Worm (Caenorhabditis elegans) whole organism, young adult: ENCODE measurements around the gene srd-3.

Experiments used
- B0336.3 ChIP-seq: fragments of 200-800 bp; sonication (Bioruptor generic); IDR thresholded peaks from 2 replicates; pipeline ENCODE4 v1.3.6; 2022; ENCODE audit warnings: missing genetic modification characterization, missing compliant biosample characterization
- F10E7.11 ChIP-seq: sonication (generic microtip); optimal IDR thresholded peaks from 2 replicates; lab custom pipeline; 2017; ENCODE audit warnings: mild to moderate bottlenecking, missing genetic modification characterization, moderate library complexity, missing compliant biosample characterization
- F33H1.4 ChIP-seq: fragments of 200-800 bp; sonication (Bioruptor generic); IDR thresholded peaks from 2 replicates; pipeline ENCODE4 v1.3.6; 2022; ENCODE audit warnings: missing genetic modification reagents, missing genetic modification characterization, missing compliant biosample characterization
- F37B4.10 ChIP-seq: fragments of 200-800 bp; sonication (Bioruptor generic); IDR thresholded peaks from 2 replicates; pipeline ENCODE4 v1.3.6; 2022; ENCODE audit warnings: missing genetic modification characterization, missing compliant biosample characterization
- K12H6.12 ChIP-seq: fragments of 200-800 bp; sonication (Bioruptor generic); optimal IDR thresholded peaks from 2 replicates; lab custom pipeline; 2018; ENCODE audit warnings: mild to moderate bottlenecking, missing genetic modification characterization, missing compliant biosample characterization
- T26A5.8 ChIP-seq: sonication (generic microtip); optimal IDR thresholded peaks from 2 replicates; lab custom pipeline; 2016; ENCODE audit warnings: missing genetic modification characterization, missing compliant biosample characterization
- ama-1 ChIP-seq, 3 experiments: fragments of 150-350 bp in 1 of 3; sonication (generic microtip) in 2 of 3; optimal IDR thresholded peaks; 2 replicates each; lab custom pipeline; 2014 to 2018; ENCODE audit warnings: missing biosample characterization in 2 of 3, missing genetic modification characterization in 2 of 3, missing genetic modification reagents in 2 of 3
- aptf-3 ChIP-seq: fragments of 200-800 bp; sonication (Bioruptor generic); IDR thresholded peaks from 2 replicates; pipeline ENCODE4 v1.3.6; 2022; ENCODE audit warnings: missing genetic modification characterization, missing compliant biosample characterization
- egl-18 ChIP-seq: fragments of 200-800 bp; sonication (Bioruptor generic); IDR thresholded peaks from 2 replicates; pipeline ENCODE4 v1.3.6; 2022; ENCODE audit warnings: missing genetic modification reagents, missing genetic modification characterization, missing compliant biosample characterization
- lag-1 ChIP-seq: fragments of 200-800 bp; sonication (Bioruptor generic); IDR thresholded peaks from 2 replicates; pipeline ENCODE4 v1.3.6; 2022; ENCODE audit warnings: missing genetic modification reagents, missing genetic modification characterization, missing compliant biosample characterization
- lin-40 ChIP-seq: sonication (generic microtip); optimal IDR thresholded peaks from 2 replicates; lab custom pipeline; 2016; ENCODE audit warnings: missing genetic modification characterization, mild to moderate bottlenecking, missing compliant biosample characterization, missing genotype, missing genetic modification reagents
- madf-8 ChIP-seq: fragments of 200-800 bp; sonication (Bioruptor generic); conservative IDR thresholded peaks from 2 replicates; pipeline ENCODE4 v1.3.6; 2022; ENCODE audit warnings: missing genetic modification reagents, missing genetic modification characterization, missing compliant biosample characterization
- sdz-38 ChIP-seq: sonication (generic microtip); optimal IDR thresholded peaks from 2 replicates; lab custom pipeline; 2016; ENCODE audit warnings: missing genotype, missing genetic modification characterization, missing compliant biosample characterization
- ztf-25 ChIP-seq: fragments of 200-800 bp; sonication (Bioruptor generic); IDR thresholded peaks from 2 replicates; pipeline ENCODE4 v1.3.6; 2022; ENCODE audit warnings: missing genetic modification reagents, missing genetic modification characterization, missing compliant biosample characterization

DNA sequence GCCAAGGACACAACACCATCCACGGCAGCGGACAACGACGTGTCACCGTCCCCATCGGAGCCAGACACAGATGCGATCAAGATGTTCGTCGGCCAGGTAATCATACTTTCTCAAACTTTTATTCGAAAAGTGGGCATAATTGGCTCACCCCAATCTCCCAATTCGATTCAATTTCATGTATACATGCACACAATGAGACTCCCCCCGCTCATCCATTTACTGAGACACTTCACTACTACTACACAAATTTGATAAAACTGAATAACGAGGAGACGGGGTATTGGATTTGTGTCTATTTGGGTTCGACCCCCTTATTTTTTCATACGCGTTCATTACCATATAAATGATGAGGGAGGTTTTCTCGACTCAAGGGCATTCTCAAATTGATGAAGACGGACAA, 34.4 kb upstream of the srd-3 start:
- no peak for TF ChIP-seq B0336.3
- TF ChIP-seq ztf-25 (GFP tag; lab: Robert Waterston, UW) = no peak
- TF ChIP-seq F33H1.4 (GFP tag; lab: Robert Waterston, UW) = no peak
- no peak for TF ChIP-seq T26A5.8
- TF ChIP-seq lag-1 = no peak
- no peak for TF ChIP-seq madf-8
- no peak for TF ChIP-seq ama-1 (optimal IDR thresholded peaks at IDR 0.05; lab: Kevin White, UChicago)
- TF ChIP-seq ama-1 (GFP tag; optimal IDR thresholded peaks at IDR 0.05; lab: Kevin White, UChicago) = no peak
- no peak for TF ChIP-seq K12H6.12 (tag; lab: Kevin White, UChicago)
- TF ChIP-seq egl-18 = no peak
- no peak for TF ChIP-seq sdz-38
- no peak for TF ChIP-seq F10E7.11 (tag; lab: Kevin White, UChicago)
- TF ChIP-seq lin-40 (tag; lab: Kevin White, UChicago) = no peak
- TF ChIP-seq aptf-3 = no peak
- TF ChIP-seq F37B4.10 = no peak
